Fruit fly (Drosophila melanogaster): ENCODE results near the gene CG15695.

The CG15695 gene

dm6 chr3R:20832689-20833524 is 9.0 kb upstream of the CG15695 start, which contains the start of gene Synd (continued):
- no peak for TF ChIP-seq gce (GFP tag; IDR thresholded peaks at IDR 0.05)
- no peak for TF ChIP-seq Mrtf (GFP tag; IDR thresholded peaks at IDR 0.05)
- no peak for TF ChIP-seq Hr3 (GFP tag; optimal IDR thresholded peaks at IDR 0.05)
- TF ChIP-seq Kr (GFP tag; optimal IDR thresholded peaks at IDR 0.05): no peak
- TF ChIP-seq CG9932 (GFP tag; IDR thresholded peaks at IDR 0.05): no peak
- TF ChIP-seq CG4328 (GFP tag; optimal IDR thresholded peaks at IDR 0.05): no peak
- TF ChIP-seq tap (tag; optimal IDR thresholded peaks at IDR 0.05): no peak
- TF ChIP-seq fd96Cb (tag; optimal IDR thresholded peaks at IDR 0.05): no peak
- no peak for TF ChIP-seq dati (GFP tag; IDR thresholded peaks at IDR 0.05)
- TF ChIP-seq CG13287 (GFP tag; IDR thresholded peaks at IDR 0.05; ENCODE audit: partially characterized antibody): peak; percentile 45
- TF ChIP-seq CG16779 (GFP tag; IDR thresholded peaks at IDR 0.05): no peak
- TF ChIP-seq CG11504 (tag; optimal IDR thresholded peaks at IDR 0.05): peak; percentile 34
- no peak for TF ChIP-seq trh (GFP tag; optimal IDR thresholded peaks at IDR 0.05)
- TF ChIP-seq gro (GFP tag; optimal IDR thresholded peaks at IDR 0.05): peak; percentile 43
- TF ChIP-seq sens-2 (GFP tag; IDR thresholded peaks at IDR 0.05): no peak
- peak; percentile 10 for TF ChIP-seq CG33557 (GFP tag; optimal IDR thresholded peaks at IDR 0.05)
- TF ChIP-seq br (optimal IDR thresholded peaks at IDR 0.05): no peak
- peak; percentile 83 for TF ChIP-seq Jarid2 (GFP tag; optimal IDR thresholded peaks at IDR 0.05)
- no peak for TF ChIP-seq CG4424 (GFP tag; optimal IDR thresholded peaks at IDR 0.05)
- no peak for TF ChIP-seq toy (GFP tag; IDR thresholded peaks at IDR 0.05)
- TF ChIP-seq wor (GFP tag; IDR thresholded peaks at IDR 0.05): no peak
- no peak for TF ChIP-seq CG14667 (GFP tag; IDR thresholded peaks at IDR 0.05)
- TF ChIP-seq CG14860 (GFP tag; IDR thresholded peaks at IDR 0.05; ENCODE audit: partially characterized antibody): no peak
- TF ChIP-seq BEAF-32 (GFP tag; optimal IDR thresholded peaks at IDR 0.05): peak; percentile 38
- TF ChIP-seq CG11093 (GFP tag; IDR thresholded peaks at IDR 0.05): no peak
- no peak for TF ChIP-seq CG9876 (GFP tag; optimal IDR thresholded peaks at IDR 0.05)
- TF ChIP-seq Stat92E (GFP tag; optimal IDR thresholded peaks at IDR 0.05): peak in 1 of 3 experiments; percentile 40
- TF ChIP-seq bigmax (GFP tag; optimal IDR thresholded peaks at IDR 0.05): no peak
- TF ChIP-seq CG15479 (GFP tag; optimal IDR thresholded peaks at IDR 0.05): peak; percentile 26
- no peak for TF ChIP-seq gt (GFP tag; IDR thresholded peaks at IDR 0.05)
- no peak for TF ChIP-seq caup (GFP tag; optimal IDR thresholded peaks at IDR 0.05; ENCODE audit: severe bottlenecking)
- TF ChIP-seq pfk (GFP tag; optimal IDR thresholded peaks at IDR 0.05): no peak
- no peak for TF ChIP-seq CG3065 (GFP tag; optimal IDR thresholded peaks at IDR 0.05)
- TF ChIP-seq Gsc (GFP tag; IDR thresholded peaks at IDR 0.05): no peak
- TF ChIP-seq CG11560 (tag; IDR thresholded peaks at IDR 0.05): no peak
- TF ChIP-seq CG17802 (tag; optimal IDR thresholded peaks at IDR 0.05): no peak
- no peak for TF ChIP-seq bsh (GFP tag; optimal IDR thresholded peaks at IDR 0.05)
- no peak for TF ChIP-seq sisA (GFP tag; IDR thresholded peaks at IDR 0.05)
- TF ChIP-seq Spps (tag; optimal IDR thresholded peaks at IDR 0.05): no peak
- TF ChIP-seq abd-A (tag; optimal IDR thresholded peaks at IDR 0.05): peak; percentile 29
- no peak for TF ChIP-seq tx (GFP tag; optimal IDR thresholded peaks at IDR 0.05)
- TF ChIP-seq CG4282 (GFP tag; optimal IDR thresholded peaks at IDR 0.05): peak; percentile 17
- TF ChIP-seq HLHmδ (GFP tag; optimal IDR thresholded peaks at IDR 0.05): no peak
- no peak for TF ChIP-seq Elba2 (GFP tag; optimal IDR thresholded peaks at IDR 0.05)
- no peak for TF ChIP-seq pb (GFP tag; optimal IDR thresholded peaks at IDR 0.05)
- no peak for TF ChIP-seq CG12744 (GFP tag; optimal IDR thresholded peaks at IDR 0.05)
- TF ChIP-seq Hr78 (GFP tag; optimal IDR thresholded peaks at IDR 0.05): peak in 1 of 2 experiments; percentile 85
- TF ChIP-seq crol (GFP tag; IDR thresholded peaks at IDR 0.05): 0 out of 2 replicates have a peak, but pooled peaks have one; percentile 26
- TF ChIP-seq CG10565 (GFP tag; optimal IDR thresholded peaks at IDR 0.05): no peak
